Fruit fly (Drosophila melanogaster) whole organism, embryonic: ENCODE results near the gene CG9706.

Experiments used
- B-H2 ChIP-seq: fragments of 200-800 bp; sonication (Bioruptor generic); optimal IDR thresholded peaks from 2 replicates; lab custom pipeline; 2018; ENCODE audit warnings: missing biosample characterization, mild to moderate bottlenecking, missing genetic modification characterization
- CG11398 ChIP-seq: fragments of 200-800 bp; sonication (Bioruptor generic); optimal IDR thresholded peaks from 2 replicates; lab custom pipeline; 2016; ENCODE audit warnings: missing biosample characterization, missing genetic modification characterization
- CG11504 ChIP-seq: fragments of 200-800 bp; sonication (Bioruptor generic); optimal IDR thresholded peaks from 3 replicates; lab custom pipeline; 2019; ENCODE audit warnings: missing biosample characterization, mild to moderate bottlenecking, missing genetic modification characterization, moderate library complexity
- CG12071 ChIP-seq: fragments of 200-800 bp; sonication (Bioruptor generic); optimal IDR thresholded peaks from 3 replicates; lab custom pipeline; 2018; ENCODE audit warnings: missing biosample characterization, mild to moderate bottlenecking, missing genetic modification characterization
- CG12155 ChIP-seq: fragments of 200-800 bp; sonication (Bioruptor generic); optimal IDR thresholded peaks from 3 replicates; lab custom pipeline; 2016; ENCODE audit warnings: missing biosample characterization, missing genetic modification characterization
- CG15011 ChIP-seq: fragments of 200-800 bp; sonication (Bioruptor generic); optimal IDR thresholded peaks from 3 replicates; lab custom pipeline; 2018; ENCODE audit warnings: missing biosample characterization, mild to moderate bottlenecking, missing genetic modification characterization
- CG1529 ChIP-seq: fragments of 200-800 bp; sonication (Bioruptor generic); optimal IDR thresholded peaks from 3 replicates; lab custom pipeline; 2018; ENCODE audit warnings: missing biosample characterization, missing genetic modification characterization
- CG15514 ChIP-seq: fragments of 200-800 bp; sonication (Bioruptor generic); optimal IDR thresholded peaks from 3 replicates; lab custom pipeline; 2017; ENCODE audit warnings: missing biosample characterization, missing genetic modification characterization, mild to moderate bottlenecking, moderate library complexity, missing genetic modification reagents
- CG15696 ChIP-seq: fragments of 200-800 bp; sonication (Bioruptor generic); optimal IDR thresholded peaks from 2 replicates; lab custom pipeline; 2019; ENCODE audit warnings: missing biosample characterization, mild to moderate bottlenecking, missing genetic modification characterization, moderate library complexity
- CG18011 ChIP-seq: fragments of 200-800 bp; sonication (Bioruptor generic); optimal IDR thresholded peaks from 2 replicates; lab custom pipeline; 2017; ENCODE audit warnings: missing biosample characterization, missing genetic modification characterization, mild to moderate bottlenecking, moderate library complexity, missing genotype
- CG2199 ChIP-seq: fragments of 200-800 bp; sonication (Bioruptor generic); IDR thresholded peaks from 3 replicates; pipeline ENCODE4 v1.3.6; 2022; ENCODE audit warnings: missing biosample characterization, missing genetic modification characterization
- CG31388 ChIP-seq: fragments of 200-800 bp; sonication (Bioruptor generic); optimal IDR thresholded peaks from 2 replicates; lab custom pipeline; 2016; ENCODE audit warnings: missing biosample characterization, missing genetic modification characterization
- CG4404 ChIP-seq: fragments of 200-800 bp; sonication (Bioruptor generic); IDR thresholded peaks from 2 replicates; pipeline ENCODE4 v1.3.6; 2022; ENCODE audit warnings: missing biosample characterization, missing genetic modification characterization
- CG6654 ChIP-seq: fragments of 200-800 bp; sonication (Bioruptor generic); optimal IDR thresholded peaks from 2 replicates; lab custom pipeline; 2017; ENCODE audit warnings: missing biosample characterization, mild to moderate bottlenecking, missing genetic modification characterization
- CG6765 ChIP-seq: fragments of 200-800 bp; sonication (Bioruptor generic); optimal IDR thresholded peaks from 3 replicates; lab custom pipeline; 2017; ENCODE audit warnings: missing biosample characterization, mild to moderate bottlenecking, missing genetic modification characterization
- CG8290 ChIP-seq, 3 experiments: fragments of 200-800 bp; sonication (Bioruptor generic); optimal IDR thresholded peaks; 2 replicates each; lab custom pipeline; 2016 to 2019; ENCODE audit warnings: missing biosample characterization in 3 of 3, missing genetic modification characterization in 3 of 3, mild to moderate bottlenecking in 2 of 3, moderate library complexity in 1 of 3
- CG8388 ChIP-seq: fragments of 200-800 bp; sonication (Bioruptor generic); optimal IDR thresholded peaks from 2 replicates; lab custom pipeline; 2019; ENCODE audit warnings: missing biosample characterization, mild to moderate bottlenecking, missing genetic modification characterization, moderate library complexity
- CG9215 ChIP-seq: fragments of 200-800 bp; sonication (Bioruptor generic); IDR thresholded peaks from 2 replicates; pipeline ENCODE4 v1.3.6; 2022; ENCODE audit warnings: missing biosample characterization, missing genetic modification characterization
- CkIIα-i1 ChIP-seq: fragments of 200-800 bp; sonication (Bioruptor generic); IDR thresholded peaks from 2 replicates; pipeline ENCODE4 v1.3.6; 2022; ENCODE audit warnings: missing biosample characterization, missing genetic modification characterization
- Drgx ChIP-seq: fragments of 200-800 bp; sonication (Bioruptor generic); IDR thresholded peaks from 2 replicates; pipeline ENCODE4 v1.3.6; 2022; ENCODE audit warnings: missing biosample characterization, missing genetic modification characterization
- Hr3 ChIP-seq: fragments of 200-800 bp; sonication (Bioruptor generic); optimal IDR thresholded peaks from 3 replicates; lab custom pipeline; 2016; ENCODE audit warnings: missing biosample characterization, missing genetic modification characterization
- MTF-1 ChIP-seq: fragments of 200-800 bp; sonication (Bioruptor generic); optimal IDR thresholded peaks from 2 replicates; lab custom pipeline; 2018; ENCODE audit warnings: missing biosample characterization, mild to moderate bottlenecking, missing genetic modification characterization, borderline replicate concordance
- Mad ChIP-seq: fragments of 200-800 bp; sonication (Bioruptor generic); optimal IDR thresholded peaks from 2 replicates; lab custom pipeline; 2016; ENCODE audit warnings: missing biosample characterization, missing genetic modification characterization
- NC2α ChIP-seq: fragments of 200-800 bp; sonication (Bioruptor generic); optimal IDR thresholded peaks from 2 replicates; lab custom pipeline; 2016; ENCODE audit warnings: missing biosample characterization, missing genetic modification characterization
- Nf-YC ChIP-seq: fragments of 200-800 bp; optimal IDR thresholded peaks from 3 replicates; lab custom pipeline; 2019; ENCODE audit warnings: missing biosample characterization, mild to moderate bottlenecking, missing genetic modification characterization, moderate library complexity
- Pdp1 ChIP-seq, 2 experiments: fragments of 200-800 bp; sonication (Bioruptor generic); optimal IDR thresholded peaks; 3 replicates each; lab custom pipeline; 2016; ENCODE audit warnings: missing biosample characterization in 2 of 2, missing genetic modification characterization in 2 of 2, mild to moderate bottlenecking in 1 of 2, moderate library complexity in 1 of 2
- Ptx1 ChIP-seq: fragments of 200-800 bp; sonication (Bioruptor generic); IDR thresholded peaks from 2 replicates; pipeline ENCODE4 v1.3.6; 2022; ENCODE audit warnings: missing biosample characterization, missing genetic modification characterization
- Rfx ChIP-seq: fragments of 200-800 bp; sonication (Bioruptor generic); IDR thresholded peaks from 2 replicates; pipeline ENCODE4 v1.3.6; 2022; ENCODE audit warnings: missing biosample characterization, missing genetic modification characterization
- Sry-β ChIP-seq: fragments of 200-800 bp; sonication (Bioruptor generic); optimal IDR thresholded peaks from 2 replicates; lab custom pipeline; 2018; ENCODE audit warnings: missing biosample characterization, mild to moderate bottlenecking, missing genetic modification characterization, moderate library complexity
- Tbp ChIP-seq: fragments of >200 bp; optimal IDR thresholded peaks from 2 replicates; lab custom pipeline; 2018; ENCODE audit warnings: missing biosample characterization, missing genetic modification characterization
- abd-A ChIP-seq: fragments of 200-800 bp; sonication (Bioruptor generic); optimal IDR thresholded peaks from 3 replicates; lab custom pipeline; 2019; ENCODE audit warnings: missing biosample characterization, mild to moderate bottlenecking, missing genetic modification characterization, moderate library complexity
- btn ChIP-seq: fragments of 200-800 bp; sonication (Bioruptor generic); optimal IDR thresholded peaks from 2 replicates; lab custom pipeline; 2016; ENCODE audit warnings: missing biosample characterization, missing genetic modification characterization
- chif ChIP-seq, 2 experiments: fragments of 200-800 bp; sonication (Bioruptor generic); optimal IDR thresholded peaks; 3 replicates each; lab custom pipeline; 2016; ENCODE audit warnings: missing biosample characterization in 2 of 2, missing genetic modification characterization in 2 of 2
- ci ChIP-seq: fragments of 200-800 bp; sonication (Bioruptor generic); IDR thresholded peaks from 3 replicates; pipeline ENCODE4 v1.3.6; 2022; ENCODE audit warnings: missing biosample characterization, missing genetic modification characterization
- dpn ChIP-seq, 2 experiments: fragments of 200-800 bp; sonication (Bioruptor generic); optimal IDR thresholded peaks; 3 replicates each; lab custom pipeline; 2016; ENCODE audit warnings: missing biosample characterization in 2 of 2, missing genetic modification characterization in 2 of 2
- dysf ChIP-seq: fragments of 200-800 bp; sonication (Bioruptor generic); IDR thresholded peaks from 3 replicates; pipeline ENCODE4 v1.3.6; 2022; ENCODE audit warnings: missing biosample characterization, missing genetic modification characterization
- eyg ChIP-seq: fragments of 200-800 bp; sonication (Bioruptor generic); optimal IDR thresholded peaks from 3 replicates; lab custom pipeline; 2016; ENCODE audit warnings: missing biosample characterization, missing genetic modification characterization
- gcm ChIP-seq: fragments of 200-800 bp; sonication (Bioruptor generic); optimal IDR thresholded peaks from 2 replicates; lab custom pipeline; 2019; ENCODE audit warnings: missing biosample characterization, mild to moderate bottlenecking, missing genetic modification characterization, moderate library complexity
- kah ChIP-seq: fragments of 200-800 bp; sonication (Bioruptor generic); optimal IDR thresholded peaks from 2 replicates; lab custom pipeline; 2018; ENCODE audit warnings: missing biosample characterization, mild to moderate bottlenecking, missing genetic modification characterization
- kay ChIP-seq: fragments of 200-800 bp; sonication (Bioruptor generic); optimal IDR thresholded peaks from 2 replicates; lab custom pipeline; 2016; ENCODE audit warnings: missing biosample characterization, missing genetic modification characterization
- mld ChIP-seq: fragments of 200-800 bp; sonication (Bioruptor generic); IDR thresholded peaks from 3 replicates; pipeline ENCODE4 v1.3.6; 2022; ENCODE audit warnings: missing biosample characterization, missing genetic modification characterization; ENCODE audit not compliant: partially characterized antibody
- oc ChIP-seq: fragments of 200-800 bp; sonication (Bioruptor generic); optimal IDR thresholded peaks from 2 replicates; lab custom pipeline; 2018; ENCODE audit warnings: missing biosample characterization, mild to moderate bottlenecking, missing genetic modification characterization, moderate library complexity
- onecut ChIP-seq: fragments of 200-800 bp; sonication (Bioruptor generic); IDR thresholded peaks from 2 replicates; pipeline ENCODE4 v1.3.6; 2022; ENCODE audit warnings: missing biosample characterization, missing genetic modification characterization
- pho ChIP-seq: fragments of 200-800 bp; sonication (Bioruptor generic); optimal IDR thresholded peaks from 2 replicates; lab custom pipeline; 2016; ENCODE audit warnings: missing biosample characterization, missing genetic modification characterization
- pum ChIP-seq: fragments of 200-800 bp; sonication (Bioruptor generic); optimal IDR thresholded peaks from 2 replicates; lab custom pipeline; 2016; ENCODE audit warnings: missing biosample characterization, missing genetic modification characterization
- sc ChIP-seq, 3 experiments: fragments of >200 bp in 2 of 3; fragments of 200-800 bp in 1 of 3; sonication (Bioruptor generic) in 1 of 3; optimal IDR thresholded peaks; 2 replicates in 2 of 3; 3 replicates in 1 of 3; lab custom pipeline; 2017; ENCODE audit warnings: mild to moderate bottlenecking in 1 of 3, missing biosample characterization in 1 of 3, missing genetic modification characterization in 1 of 3, missing genetic modification reagents in 1 of 3
- tio ChIP-seq: fragments of 200-800 bp; sonication (Bioruptor generic); optimal IDR thresholded peaks from 2 replicates; lab custom pipeline; 2017; ENCODE audit warnings: missing biosample characterization, missing genetic modification characterization, inconsistent platforms
- twi ChIP-seq: fragments of 200-800 bp; optimal IDR thresholded peaks from 2 replicates; lab custom pipeline; 2019; ENCODE audit warnings: missing biosample characterization, mild to moderate bottlenecking, missing genetic modification characterization, moderate library complexity
- wek ChIP-seq: fragments of 200-800 bp; sonication (Bioruptor generic); optimal IDR thresholded peaks from 3 replicates; lab custom pipeline; 2018; ENCODE audit warnings: missing biosample characterization, mild to moderate bottlenecking, missing genetic modification characterization, moderate library complexity
- zen ChIP-seq: fragments of 200-800 bp; sonication (Bioruptor generic); optimal IDR thresholded peaks from 3 replicates; lab custom pipeline; 2018; ENCODE audit warnings: missing biosample characterization, mild to moderate bottlenecking, missing genetic modification characterization, moderate library complexity

Gene CG9706

dm6 chr3L:16769866-16770265 is 12.9 kb upstream of the CG9706 start (continued):
- TF ChIP-seq CG18011 (GFP tag; lab: Kevin White, UChicago) (no peak), dysf (GFP tag; lab: Robert Waterston, UW) (0 out of 3 replicates have a peak, but pooled peaks have one; percentile 34), CG8290 (GFP tag; optimal IDR thresholded peaks at IDR 0.05; lab: Kevin White, UChicago) (no peak), CG8290 (tag; optimal IDR thresholded peaks at IDR 0.05; lab: Kevin White, UChicago) (no peak), CG1529 (GFP tag; lab: Kevin White, UChicago) (no peak), kah (GFP tag; lab: Kevin White, UChicago) (peak; percentile 49), NC2α (GFP tag; lab: Kevin White, UChicago) (peak; percentile 31), dpn (GFP tag; optimal IDR thresholded peaks at IDR 0.05; lab: Kevin White, UChicago) (no peak), CkIIα-i1 (GFP tag; lab: Robert Waterston, UW) (no peak), CG31388 (GFP tag; lab: Kevin White, UChicago) (no peak), pho (no peak), chif (GFP tag; optimal IDR thresholded peaks at IDR 0.05; lab: Kevin White, UChicago) (peak in 1 of 2 experiments; percentile 30), Ptx1 (GFP tag; lab: Robert Waterston, UW) (peak; percentile 21; the same call in 1 of the 2 replicates), Sry-β (no peak), mld (GFP tag; lab: Robert Waterston, UW) (no peak), sc (optimal IDR thresholded peaks at IDR 0.05; lab: Kevin White, UChicago) (no peak), sc (GFP tag; optimal IDR thresholded peaks at IDR 0.05; lab: Kevin White, UChicago) (no peak), CG12071 (GFP tag; lab: Kevin White, UChicago) (peak; percentile 58), Mad (no peak), CG12155 (GFP tag; lab: Kevin White, UChicago) (no peak), Pdp1 (GFP tag; optimal IDR thresholded peaks at IDR 0.05; lab: Kevin White, UChicago) (peak in 1 of 2 experiments; percentile 9), Tbp (GFP tag; lab: Kevin White, UChicago) (no peak), Rfx (GFP tag; lab: Robert Waterston, UW) (peak; percentile 46), eyg (GFP tag; lab: Kevin White, UChicago) (no peak), CG11398 (GFP tag; lab: Kevin White, UChicago) (no peak), pum (no peak), MTF-1 (GFP tag; lab: Kevin White, UChicago) (peak; percentile 42), CG9215 (GFP tag; lab: Robert Waterston, UW) (no peak), twi (tag; lab: Kevin White, UChicago) (peak; percentile 63), Nf-YC (tag; lab: Kevin White, UChicago) (no peak), CG11504 (no peak), ci (GFP tag; lab: Robert Waterston, UW) (peak; percentile 79), kay (no peak), CG15011 (GFP tag; lab: Kevin White, UChicago) (no peak), zen (tag; lab: Kevin White, UChicago) (peak; percentile 85), B-H2 (no peak), CG4404 (GFP tag; lab: Robert Waterston, UW) (no peak), CG15696 (tag; lab: Kevin White, UChicago) (no peak), btn (GFP tag; lab: Kevin White, UChicago) (no peak), Hr3 (GFP tag; lab: Kevin White, UChicago) (no peak), CG6765 (GFP tag; lab: Kevin White, UChicago) (peak; percentile 59), gcm (GFP tag; lab: Kevin White, UChicago) (peak; percentile 32), wek (GFP tag; lab: Kevin White, UChicago) (peak; percentile 61), CG8388 (GFP tag; lab: Kevin White, UChicago) (no peak), tio (no peak), oc (tag; lab: Kevin White, UChicago) (no peak), CG6654 (GFP tag; lab: Kevin White, UChicago) (no peak), Drgx (GFP tag; lab: Robert Waterston, UW) (no peak), abd-A (tag; lab: Kevin White, UChicago) (peak; percentile 72), onecut (GFP tag; lab: Robert Waterston, UW) (peak; percentile 73), CG2199 (peak; percentile 94), CG15514 (GFP tag; lab: Kevin White, UChicago) (peak; percentile 12)
